Fruit fly (Drosophila melanogaster) whole organism: ENCODE results near the gene BtbVII.

Source experiments
- CG8478 ChIP-seq: fragments of >200 bp; optimal IDR thresholded peaks from 2 replicates; lab custom pipeline; 2018; ENCODE audit warnings: inconsistent platforms
- Dll ChIP-seq: fragments of >200 bp; optimal IDR thresholded peaks from 2 replicates; lab custom pipeline; 2017
- EcR ChIP-seq, 2 experiments: fragments of >200 bp; optimal IDR thresholded peaks; 2 replicates each; lab custom pipeline; 2017; ENCODE audit warnings: missing biosample characterization in 2 of 2, missing genetic modification characterization in 2 of 2, missing genetic modification reagents in 2 of 2
- psq ChIP-seq: fragments of >200 bp; optimal IDR thresholded peaks from 2 replicates; lab custom pipeline; 2017
- usp ChIP-seq: fragments of >200 bp; optimal IDR thresholded peaks from 2 replicates; lab custom pipeline; 2017; ENCODE audit warnings: missing biosample characterization, missing genetic modification characterization, mixed read lengths

dm6 chr3L:3178530-3179096, 30.2 kb downstream of the BtbVII start, which contains the start of the genes MnM and Girdin:
- no peak for TF ChIP-seq psq
- TF ChIP-seq CG8478 (lab: Kevin White, UChicago): no peak
- no peak for TF ChIP-seq EcR (GFP tag; optimal IDR thresholded peaks at IDR 0.05; lab: Kevin White, UChicago)
- no peak for TF ChIP-seq Dll (lab: Kevin White, UChicago)
- TF ChIP-seq usp (GFP tag; lab: Kevin White, UChicago): no peak
